Fruit fly (Drosophila melanogaster) whole organism, wandering third instar larva: ENCODE data around the gene CG34461.

ENCODE experiments used
- Abd-B ChIP-seq: fragments of >200 bp; optimal IDR thresholded peaks from 2 replicates; lab custom pipeline; 2017; ENCODE audit warnings: missing biosample characterization, missing genetic modification characterization
- CG32264 ChIP-seq: fragments of 200-800 bp; sonication (Bioruptor generic); optimal IDR thresholded peaks from 2 replicates; lab custom pipeline; 2016; ENCODE audit warnings: missing biosample characterization, missing genetic modification characterization
- Dif ChIP-seq: fragments of 200-275, 200-300 bp; sonication (Bioruptor generic); optimal IDR thresholded peaks from 2 replicates; lab custom pipeline; 2018; ENCODE audit warnings: missing biosample characterization, missing genetic modification characterization; ENCODE audit not compliant: partially characterized antibody
- OdsH ChIP-seq: fragments of 200-800 bp; sonication (Bioruptor generic); optimal IDR thresholded peaks from 2 replicates; lab custom pipeline; 2016; ENCODE audit warnings: missing biosample characterization, mild to moderate bottlenecking, missing genetic modification characterization
- Sp1 ChIP-seq: fragments of 200-800 bp; sonication (Bioruptor generic); optimal IDR thresholded peaks from 3 replicates; lab custom pipeline; 2019; ENCODE audit warnings: missing biosample characterization, mild to moderate bottlenecking, missing genetic modification characterization, moderate library complexity
- dsf ChIP-seq: sonication (Bioruptor generic); optimal IDR thresholded peaks from 2 replicates; lab custom pipeline; 2016; ENCODE audit warnings: missing biosample characterization, missing genetic modification characterization, borderline replicate concordance
- fru ChIP-seq: fragments of 200-800 bp; sonication (Bioruptor generic); optimal IDR thresholded peaks from 3 replicates; lab custom pipeline; 2016; ENCODE audit warnings: missing biosample characterization, mild to moderate bottlenecking, missing genetic modification characterization
- pan ChIP-seq: fragments of >200 bp; optimal IDR thresholded peaks from 2 replicates; lab custom pipeline; 2017

DNA sequence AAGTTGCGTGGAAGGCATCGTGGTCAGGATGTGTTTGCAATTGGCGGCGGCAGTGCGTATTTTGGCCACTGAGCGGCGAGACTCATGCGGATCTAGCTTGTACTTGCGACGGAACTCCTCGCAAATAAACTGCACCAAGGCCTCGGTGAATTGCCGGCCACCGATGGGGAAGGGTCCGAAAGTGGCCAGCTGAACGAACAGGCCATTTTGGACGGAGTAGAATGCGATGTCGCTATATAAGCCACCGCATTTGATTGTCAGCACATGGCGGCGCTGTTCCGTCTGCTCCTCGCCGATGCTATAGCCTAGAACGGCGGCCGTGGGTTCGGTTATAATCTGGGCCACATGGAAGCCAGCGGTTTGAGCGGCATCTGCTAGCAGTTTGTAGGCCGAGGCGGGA lies 19.5 kb downstream of the CG34461 start:
- TF ChIP-seq Dif (GFP tag; lab: Kevin White, UChicago) (no peak), CG32264 (GFP tag; lab: Kevin White, UChicago) (no peak), Abd-B (GFP tag; lab: Kevin White, UChicago) (no peak), dsf (GFP tag; lab: Kevin White, UChicago) (no peak), pan (lab: Kevin White, UChicago) (no peak), Sp1 (GFP tag; lab: Kevin White, UChicago) (no peak), OdsH (no peak), fru (GFP tag; lab: Kevin White, UChicago) (no peak)
